Fruit fly (Drosophila melanogaster) whole organism, embryonic: ENCODE data around the gene CG8460.

Experiments
- Bgb ChIP-seq: fragments of 200-800 bp; sonication (Bioruptor generic); IDR thresholded peaks from 2 replicates; pipeline ENCODE4 v1.3.6; 2022; ENCODE audit warnings: missing biosample characterization, missing genetic modification characterization; ENCODE audit not compliant: partially characterized antibody
- BtbVII ChIP-seq: fragments of 200-800 bp; sonication (Bioruptor generic); optimal IDR thresholded peaks from 3 replicates; lab custom pipeline; 2017; ENCODE audit warnings: missing biosample characterization, mild to moderate bottlenecking, missing genetic modification characterization
- CG12071 ChIP-seq: fragments of 200-800 bp; sonication (Bioruptor generic); optimal IDR thresholded peaks from 3 replicates; lab custom pipeline; 2018; ENCODE audit warnings: missing biosample characterization, mild to moderate bottlenecking, missing genetic modification characterization
- CG1233 ChIP-seq: fragments of 200-800 bp; sonication (Bioruptor generic); optimal IDR thresholded peaks from 4 replicates; lab custom pipeline; 2018; ENCODE audit warnings: missing biosample characterization, mild to moderate bottlenecking, missing genetic modification characterization
- CG12659 ChIP-seq: fragments of 200-800 bp; sonication (Bioruptor generic); optimal IDR thresholded peaks from 3 replicates; lab custom pipeline; 2017; ENCODE audit warnings: mild to moderate bottlenecking, missing biosample characterization, missing genetic modification reagents, missing genetic modification characterization
- CG14014 ChIP-seq: fragments of 200-800 bp; sonication (Bioruptor generic); IDR thresholded peaks from 2 replicates; pipeline ENCODE4 v1.3.6; 2022; ENCODE audit warnings: missing biosample characterization, missing genetic modification characterization
- CG1602 ChIP-seq: fragments of 200-800 bp; sonication (Bioruptor generic); optimal IDR thresholded peaks from 3 replicates; lab custom pipeline; 2016; ENCODE audit warnings: missing biosample characterization, missing genetic modification characterization
- CG16813 ChIP-seq: fragments of 200-800 bp; sonication (Bioruptor generic); IDR thresholded peaks from 3 replicates; pipeline ENCODE4 v1.3.6; 2022; ENCODE audit warnings: missing biosample characterization, missing genetic modification characterization; ENCODE audit not compliant: partially characterized antibody
- CG16815 ChIP-seq: fragments of 200-800 bp; sonication (Bioruptor generic); optimal IDR thresholded peaks from 3 replicates; lab custom pipeline; 2017; ENCODE audit warnings: missing biosample characterization, mild to moderate bottlenecking, missing genetic modification characterization
- CG17359 ChIP-seq: fragments of 200-800 bp; sonication (Bioruptor generic); optimal IDR thresholded peaks from 3 replicates; lab custom pipeline; 2018; ENCODE audit warnings: missing biosample characterization, mild to moderate bottlenecking, missing genetic modification characterization, moderate library complexity
- CG18476 ChIP-seq: fragments of 200-800 bp; sonication (Bioruptor generic); optimal IDR thresholded peaks from 2 replicates; lab custom pipeline; 2016; ENCODE audit warnings: missing biosample characterization, mild to moderate bottlenecking, missing genetic modification characterization
- CG2678 ChIP-seq: fragments of 200-800 bp; sonication (Bioruptor generic); optimal IDR thresholded peaks from 3 replicates; lab custom pipeline; 2019; ENCODE audit warnings: missing biosample characterization, mild to moderate bottlenecking, missing genetic modification characterization, moderate library complexity
- CG2712 ChIP-seq: fragments of 200-800 bp; optimal IDR thresholded peaks from 3 replicates; lab custom pipeline; 2019; ENCODE audit warnings: missing biosample characterization, mild to moderate bottlenecking, missing genetic modification characterization, moderate library complexity
- CG2875 ChIP-seq: fragments of 200-800 bp; sonication (Bioruptor generic); optimal IDR thresholded peaks from 2 replicates; lab custom pipeline; 2017; ENCODE audit warnings: missing biosample characterization, mild to moderate bottlenecking, missing genetic modification characterization, missing genetic modification reagents
- CG30020 ChIP-seq: fragments of 200-800 bp; optimal IDR thresholded peaks from 2 replicates; lab custom pipeline; 2019; ENCODE audit warnings: missing biosample characterization, mild to moderate bottlenecking, missing genetic modification characterization, moderate library complexity
- CG6654 ChIP-seq: fragments of 200-800 bp; sonication (Bioruptor generic); optimal IDR thresholded peaks from 2 replicates; lab custom pipeline; 2017; ENCODE audit warnings: missing biosample characterization, mild to moderate bottlenecking, missing genetic modification characterization
- CG7786 ChIP-seq: fragments of 200-800 bp; sonication (Bioruptor generic); optimal IDR thresholded peaks from 2 replicates; lab custom pipeline; 2016; ENCODE audit warnings: missing biosample characterization, missing genetic modification characterization
- CG8089 ChIP-seq: fragments of 200-800 bp; sonication (Bioruptor generic); optimal IDR thresholded peaks from 3 replicates; lab custom pipeline; 2016; ENCODE audit warnings: missing biosample characterization, missing genetic modification characterization
- CG9817 ChIP-seq: fragments of 200-800 bp; sonication (Bioruptor generic); optimal IDR thresholded peaks from 2 replicates; lab custom pipeline; 2018; ENCODE audit warnings: missing biosample characterization, mild to moderate bottlenecking, missing genetic modification characterization, moderate library complexity
- CTCF ChIP-seq: fragments of 200-800 bp; sonication (Bioruptor generic); optimal IDR thresholded peaks from 2 replicates; lab custom pipeline; 2017; ENCODE audit warnings: missing biosample characterization, mild to moderate bottlenecking, missing genetic modification characterization, moderate library complexity
- Dek ChIP-seq: fragments of 200-800 bp; sonication (Bioruptor generic); optimal IDR thresholded peaks from 3 replicates; lab custom pipeline; 2019; ENCODE audit warnings: missing biosample characterization, mild to moderate bottlenecking, missing genetic modification characterization, moderate library complexity
- Dfd ChIP-seq, 2 experiments: fragments of >200 bp; optimal IDR thresholded peaks; 2 replicates each; lab custom pipeline; 2017; ENCODE audit warnings: missing biosample characterization in 2 of 2, missing genetic modification characterization in 2 of 2
- Dp ChIP-seq: fragments of 200-800 bp; sonication (Bioruptor generic); optimal IDR thresholded peaks from 2 replicates; lab custom pipeline; 2018; ENCODE audit warnings: missing biosample characterization, mild to moderate bottlenecking, missing genetic modification characterization, moderate library complexity
- GATAe ChIP-seq: fragments of 200-800 bp; sonication (Bioruptor generic); conservative IDR thresholded peaks from 2 replicates; pipeline ENCODE4 v1.3.6; 2022; ENCODE audit warnings: missing biosample characterization, missing genetic modification characterization
- H2.0 ChIP-seq: fragments of 200-800 bp; sonication (Bioruptor generic); IDR thresholded peaks from 2 replicates; pipeline ENCODE4 v1.3.6; 2022; ENCODE audit warnings: missing biosample characterization, missing genetic modification characterization
- Med ChIP-seq: fragments of 200-800 bp; sonication (Bioruptor generic); peaks from one replicate; lab custom pipeline; 2016; ENCODE audit warnings: missing biosample characterization, missing genetic modification characterization, mild to moderate bottlenecking, inconsistent platforms, moderate library complexity
- NC2α ChIP-seq: fragments of 200-800 bp; sonication (Bioruptor generic); optimal IDR thresholded peaks from 2 replicates; lab custom pipeline; 2016; ENCODE audit warnings: missing biosample characterization, missing genetic modification characterization
- Rfx ChIP-seq: fragments of 200-800 bp; sonication (Bioruptor generic); IDR thresholded peaks from 2 replicates; pipeline ENCODE4 v1.3.6; 2022; ENCODE audit warnings: missing biosample characterization, missing genetic modification characterization
- Xbp1 ChIP-seq: fragments of 200-800 bp; sonication (Bioruptor generic); optimal IDR thresholded peaks from 3 replicates; lab custom pipeline; 2016; ENCODE audit warnings: missing biosample characterization, mild to moderate bottlenecking, missing genetic modification characterization
- ab ChIP-seq: fragments of 200-800 bp; sonication (Bioruptor generic); optimal IDR thresholded peaks from 2 replicates; lab custom pipeline; 2016; ENCODE audit warnings: missing biosample characterization, missing genetic modification characterization
- abd-A ChIP-seq: fragments of 200-800 bp; sonication (Bioruptor generic); optimal IDR thresholded peaks from 3 replicates; lab custom pipeline; 2019; ENCODE audit warnings: missing biosample characterization, mild to moderate bottlenecking, missing genetic modification characterization, moderate library complexity
- ac ChIP-seq: fragments of 200-800 bp; sonication (Bioruptor generic); optimal IDR thresholded peaks from 3 replicates; lab custom pipeline; 2017; ENCODE audit warnings: missing biosample characterization, mild to moderate bottlenecking, missing genetic modification characterization
- ato ChIP-seq: fragments of 200-800 bp; sonication (Bioruptor generic); IDR thresholded peaks from 2 replicates; pipeline ENCODE4 v1.3.6; 2022; ENCODE audit warnings: missing biosample characterization, missing genetic modification characterization; ENCODE audit not compliant: partially characterized antibody
- bigmax ChIP-seq: fragments of 200-800 bp; sonication (Bioruptor generic); optimal IDR thresholded peaks from 2 replicates; lab custom pipeline; 2018; ENCODE audit warnings: missing biosample characterization, mild to moderate bottlenecking, missing genetic modification characterization
- bowl ChIP-seq: fragments of 200-800 bp; sonication (Bioruptor generic); IDR thresholded peaks from 2 replicates; pipeline ENCODE4 v1.3.6; 2022; ENCODE audit warnings: missing biosample characterization, missing genetic modification characterization
- ci ChIP-seq: fragments of 200-800 bp; sonication (Bioruptor generic); IDR thresholded peaks from 3 replicates; pipeline ENCODE4 v1.3.6; 2022; ENCODE audit warnings: missing biosample characterization, missing genetic modification characterization
- dmrt99B ChIP-seq: fragments of 200-800 bp; sonication (Bioruptor generic); optimal IDR thresholded peaks from 2 replicates; lab custom pipeline; 2018; ENCODE audit warnings: missing biosample characterization, mild to moderate bottlenecking, missing genetic modification characterization, moderate library complexity
- dysf ChIP-seq: fragments of 200-800 bp; sonication (Bioruptor generic); IDR thresholded peaks from 3 replicates; pipeline ENCODE4 v1.3.6; 2022; ENCODE audit warnings: missing biosample characterization, missing genetic modification characterization
- fd3F ChIP-seq: fragments of 200-800 bp; sonication (Bioruptor generic); optimal IDR thresholded peaks from 2 replicates; lab custom pipeline; 2018; ENCODE audit warnings: missing biosample characterization, mild to moderate bottlenecking, missing genetic modification characterization, moderate library complexity
- hb ChIP-seq: fragments of 200-800 bp; sonication (Bioruptor generic); IDR thresholded peaks from 3 replicates; pipeline ENCODE4 v1.3.6; 2022; ENCODE audit warnings: missing biosample characterization, missing genetic modification characterization; ENCODE audit not compliant: partially characterized antibody
- hbn ChIP-seq: fragments of 200-800 bp; sonication (Bioruptor generic); IDR thresholded peaks from 2 replicates; pipeline ENCODE4 v1.3.6; 2022; ENCODE audit warnings: missing biosample characterization, missing genetic modification characterization; ENCODE audit not compliant: partially characterized antibody
- inv ChIP-seq: fragments of 200-800 bp; sonication (Bioruptor generic); IDR thresholded peaks from 2 replicates; pipeline ENCODE4 v1.3.6; 2022; ENCODE audit warnings: missing biosample characterization, missing genetic modification characterization; ENCODE audit not compliant: partially characterized antibody
- lbe ChIP-seq: fragments of 200-800 bp; sonication (Bioruptor generic); optimal IDR thresholded peaks from 2 replicates; lab custom pipeline; 2016; ENCODE audit warnings: missing biosample characterization, mild to moderate bottlenecking, missing genetic modification characterization
- mirr ChIP-seq: fragments of 200-800 bp; sonication (Bioruptor generic); optimal IDR thresholded peaks from 3 replicates; lab custom pipeline; 2018; ENCODE audit warnings: missing biosample characterization, mild to moderate bottlenecking, missing genetic modification characterization
- pzg ChIP-seq: fragments of 200-800 bp; sonication (Bioruptor generic); optimal IDR thresholded peaks from 3 replicates; lab custom pipeline; 2018; ENCODE audit warnings: missing biosample characterization, mild to moderate bottlenecking, missing genetic modification characterization, moderate library complexity
- trem ChIP-seq: fragments of 200-800 bp; optimal IDR thresholded peaks from 3 replicates; lab custom pipeline; 2019; ENCODE audit warnings: missing biosample characterization, mild to moderate bottlenecking, missing genetic modification characterization, moderate library complexity
- trh ChIP-seq: fragments of 200-800 bp; sonication (Bioruptor generic); optimal IDR thresholded peaks from 2 replicates; lab custom pipeline; 2016; ENCODE audit warnings: missing biosample characterization, missing genetic modification characterization
- unpg ChIP-seq: fragments of 200-800 bp; sonication (Bioruptor generic); optimal IDR thresholded peaks from 3 replicates; lab custom pipeline; 2018; ENCODE audit warnings: missing biosample characterization, mild to moderate bottlenecking, missing genetic modification characterization, moderate library complexity
- vfl ChIP-seq: fragments of 200-800 bp; sonication (Bioruptor generic); optimal IDR thresholded peaks from 2 replicates; lab custom pipeline; 2016; ENCODE audit warnings: missing biosample characterization, missing genetic modification characterization

CG8460 gene

dm6 chr2L:8162307-8163024 lies 34.5 kb upstream of the CG8460 start, which contains the start of gene Acbp1 (continued):
- TF ChIP-seq CG16815 (GFP tag; lab: Kevin White, UChicago) (peak; percentile 86), fd3F (GFP tag; lab: Kevin White, UChicago) (peak; percentile 92), vfl (GFP tag; lab: Kevin White, UChicago) (peak; percentile 93), ci (peak; percentile 95), mirr (GFP tag; lab: Kevin White, UChicago) (peak; percentile 97), Xbp1 (GFP tag; lab: Kevin White, UChicago) (peak; percentile 95), CG30020 (tag; lab: Kevin White, UChicago) (peak; percentile 90), ab (GFP tag; lab: Kevin White, UChicago) (peak; percentile 83), CG9817 (tag; lab: Kevin White, UChicago) (peak; percentile 91), inv (GFP tag; lab: Robert Waterston, UW) (peak; percentile 64), CG8089 (GFP tag; lab: Kevin White, UChicago) (peak; percentile 92), CG7786 (GFP tag; lab: Kevin White, UChicago) (peak; percentile 96), CG6654 (GFP tag; lab: Kevin White, UChicago) (peak; percentile 82), Med (GFP tag; lab: Kevin White, UChicago) (peak; percentile 99), dmrt99B (tag; lab: Kevin White, UChicago) (peak; percentile 97), CG2678 (tag; lab: Kevin White, UChicago) (peak; percentile 99), NC2α (peak; percentile 87), hbn (peak; percentile 62), CG12659 (GFP tag; lab: Kevin White, UChicago) (peak; percentile 97), ac (GFP tag; lab: Kevin White, UChicago) (peak; percentile 91), trem (tag; lab: Kevin White, UChicago) (peak; percentile 95), CG14014 (peak; percentile 93), CTCF (peak; percentile 65), abd-A (tag; lab: Kevin White, UChicago) (peak; percentile 93), bowl (GFP tag; lab: Robert Waterston, UW) (peak; percentile 70), lbe (peak; percentile 95), CG1602 (GFP tag; lab: Kevin White, UChicago) (peak; percentile 86), unpg (peak; percentile 99), CG12071 (GFP tag; lab: Kevin White, UChicago) (peak; percentile 97), hb (peak; percentile 62; the same call in 1 of the 3 replicates), GATAe (GFP tag; lab: Robert Waterston, UW) (peak; percentile 71), bigmax (GFP tag; lab: Kevin White, UChicago) (peak; percentile 74), CG2712 (peak; percentile 99), dysf (GFP tag; lab: Robert Waterston, UW) (peak; percentile 95), Dfd (GFP tag; optimal IDR thresholded peaks at IDR 0.05; lab: Kevin White, UChicago) (no peak), BtbVII (peak; percentile 99), ato (GFP tag; lab: Robert Waterston, UW) (peak; percentile 68), CG17359 (tag; lab: Kevin White, UChicago) (peak; percentile 96), H2.0 (peak; percentile 76), trh (peak; percentile 83), pzg (GFP tag; lab: Kevin White, UChicago) (peak; percentile 94), Dek (tag; lab: Kevin White, UChicago) (peak; percentile 94), CG18476 (peak; percentile 94), Bgb (GFP tag; lab: Robert Waterston, UW) (peak; percentile 83), CG2875 (peak; percentile 94), Rfx (GFP tag; lab: Robert Waterston, UW) (peak; percentile 92), CG1233 (GFP tag; lab: Kevin White, UChicago) (peak; percentile 97), CG16813 (GFP tag; lab: Robert Waterston, UW) (peak; percentile 78; the same call in 2 of the 3 replicates), Dp (GFP tag; lab: Kevin White, UChicago) (peak; percentile 61)
